Worm (Caenorhabditis elegans): ENCODE data around the gene ptp-5.2.

ptp-5.2 gene

DNA sequence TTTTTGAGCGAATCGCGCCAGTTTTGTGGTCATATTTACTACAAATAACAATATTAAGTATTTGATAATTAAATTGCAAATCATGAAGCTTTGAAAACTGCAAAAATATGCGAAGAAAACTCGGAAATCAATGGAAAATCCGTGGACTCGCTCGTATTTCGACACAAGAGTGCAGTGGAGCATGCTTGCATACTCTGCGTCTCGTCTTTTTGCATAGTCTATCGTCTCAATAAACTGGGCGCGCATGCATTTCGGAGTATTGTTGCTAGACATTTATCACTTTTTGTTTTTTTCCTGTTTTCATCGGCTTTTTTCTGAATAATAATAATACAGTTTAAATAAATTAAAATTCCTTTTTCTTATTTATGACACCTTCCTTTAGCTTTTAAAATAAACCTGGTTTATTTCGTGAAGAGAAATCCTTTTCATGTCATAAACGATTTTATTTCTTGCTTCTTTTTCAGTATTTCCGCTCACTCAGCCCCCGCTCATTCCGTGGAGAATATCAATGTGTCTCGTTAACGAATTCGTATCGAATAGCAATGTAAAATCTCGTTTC is 7.0 kb upstream of the ptp-5.2 start, which contains the start of the genes mrps-7 and Y57G11C.3 (continued):
- TF ChIP-seq unc-3 (GFP tag; conservative IDR thresholded peaks at IDR 0.05) (no peak), unc-3 (tag; optimal IDR thresholded peaks at IDR 0.05) (no peak), F13H6.1 (tag; optimal IDR thresholded peaks at IDR 0.05) (no peak), eyg-1 (tag; optimal IDR thresholded peaks at IDR 0.05) (no peak), ceh-48 (tag; optimal IDR thresholded peaks at IDR 0.05) (peak; percentile 72), ceh-2 (tag; optimal IDR thresholded peaks at IDR 0.05) (no peak), rnt-1 (tag; optimal IDR thresholded peaks at IDR 0.05) (no peak), fax-1 (tag; optimal IDR thresholded peaks at IDR 0.05) (no peak), K02D7.2 (tag; optimal IDR thresholded peaks at IDR 0.05) (no peak), K09A11.1 (tag; optimal IDR thresholded peaks at IDR 0.05; ENCODE audit: insufficient read depth) (no peak), lim-6 (tag; optimal IDR thresholded peaks at IDR 0.05) (no peak), ttx-3 (tag; optimal IDR thresholded peaks at IDR 0.05) (no peak), ama-1 (optimal IDR thresholded peaks at IDR 0.05) (no peak), zip-5 (tag; optimal IDR thresholded peaks at IDR 0.05) (no peak), ceh-24 (tag; optimal IDR thresholded peaks at IDR 0.05) (no peak), sdc-2 (tag; optimal IDR thresholded peaks at IDR 0.05) (no peak), pha-4 (tag; optimal IDR thresholded peaks at IDR 0.05) (no peak), tbx-7 (tag; optimal IDR thresholded peaks at IDR 0.05) (no peak), T23F11.4 (GFP tag; optimal IDR thresholded peaks at IDR 0.05) (no peak), ahr-1 (tag; optimal IDR thresholded peaks at IDR 0.05) (no peak), pha-2 (tag; optimal IDR thresholded peaks at IDR 0.05) (no peak), ceh-34 (tag; optimal IDR thresholded peaks at IDR 0.05) (peak; percentile 30), fkh-6 (tag; optimal IDR thresholded peaks at IDR 0.05) (no peak), che-1 (tag; optimal IDR thresholded peaks at IDR 0.05) (no peak), madf-2 (tag; optimal IDR thresholded peaks at IDR 0.05) (peak; percentile 15), sox-2 (GFP tag; IDR thresholded peaks at IDR 0.05) (no peak), hlh-15 (tag; optimal IDR thresholded peaks at IDR 0.05) (no peak), syd-9 (tag; optimal IDR thresholded peaks at IDR 0.05) (no peak), hlh-8 (tag; optimal IDR thresholded peaks at IDR 0.05) (no peak), C08G9.2 (tag; optimal IDR thresholded peaks at IDR 0.05) (no peak), pros-1 (tag; optimal IDR thresholded peaks at IDR 0.05) (peak; percentile 19), ceh-30 (tag; optimal IDR thresholded peaks at IDR 0.05) (peak; percentile 84), fkh-10 (GFP tag; optimal IDR thresholded peaks at IDR 0.05) (no peak), sox-4 (tag; optimal IDR thresholded peaks at IDR 0.05) (no peak), C38D4.7 (GFP tag; optimal IDR thresholded peaks at IDR 0.05) (no peak), ref-2 (tag; optimal IDR thresholded peaks at IDR 0.05) (no peak), elt-2 (tag; optimal IDR thresholded peaks at IDR 0.05) (peak; percentile 51), dve-1 (tag; optimal IDR thresholded peaks at IDR 0.05) (peak; percentile 79), ceh-22 (tag; optimal IDR thresholded peaks at IDR 0.05) (no peak), lin-11 (tag; optimal IDR thresholded peaks at IDR 0.05) (no peak), ceh-31 (tag; optimal IDR thresholded peaks at IDR 0.05) (peak; percentile 57), ceh-14 (tag; optimal IDR thresholded peaks at IDR 0.05) (no peak), pax-1 (tag; optimal IDR thresholded peaks at IDR 0.05) (peak; percentile 80), ceh-18 (tag; optimal IDR thresholded peaks at IDR 0.05) (peak; percentile 54), npax-4 (tag; optimal IDR thresholded peaks at IDR 0.05) (no peak), odd-2 (tag; optimal IDR thresholded peaks at IDR 0.05) (no peak), ceh-6 (GFP tag; optimal IDR thresholded peaks at IDR 0.05) (no peak), nhr-232 (tag; optimal IDR thresholded peaks at IDR 0.05) (no peak), pag-3 (tag; optimal IDR thresholded peaks at IDR 0.05; ENCODE audit: borderline replicate concordance) (no peak), unc-42 (tag; optimal IDR thresholded peaks at IDR 0.05) (peak; percentile 49), ceh-9 (tag; optimal IDR thresholded peaks at IDR 0.05) (no peak), unc-55 (GFP tag; optimal IDR thresholded peaks at IDR 0.05) (peak; percentile 81), pqm-1 (tag; optimal IDR thresholded peaks at IDR 0.05) (no peak), mec-3 (tag; optimal IDR thresholded peaks at IDR 0.05; ENCODE audit: borderline replicate concordance) (no peak)
